Fruit fly (Drosophila melanogaster) whole organism, embryonic: Measurements from ENCODE around the gene CG43750.

Source experiments
- Ada2b ChIP-seq: fragments of 200-800 bp; sonication (Bioruptor generic); IDR thresholded peaks from 2 replicates; pipeline ENCODE4 v1.3.6; 2022; ENCODE audit warnings: missing biosample characterization, missing genetic modification characterization
- B-H1 ChIP-seq: fragments of 200-800 bp; sonication (Bioruptor generic); IDR thresholded peaks from 3 replicates; pipeline ENCODE4 v1.3.6; 2022; ENCODE audit warnings: missing biosample characterization, missing genetic modification characterization
- CG10366 ChIP-seq: fragments of 200-800 bp; sonication (Bioruptor generic); IDR thresholded peaks from 2 replicates; pipeline ENCODE4 v1.3.6; 2022; ENCODE audit warnings: missing biosample characterization, missing genetic modification characterization
- CG10565 ChIP-seq: fragments of 200-800 bp; sonication (Bioruptor generic); optimal IDR thresholded peaks from 3 replicates; lab custom pipeline; 2016; ENCODE audit warnings: missing biosample characterization, mild to moderate bottlenecking, missing genetic modification characterization
- CG11695 ChIP-seq: fragments of 200-800 bp; sonication (Bioruptor generic); IDR thresholded peaks from 3 replicates; pipeline ENCODE4 v1.3.6; 2022; ENCODE audit warnings: missing biosample characterization, missing genetic modification characterization
- CG12659 ChIP-seq: fragments of 200-800 bp; sonication (Bioruptor generic); optimal IDR thresholded peaks from 3 replicates; lab custom pipeline; 2017; ENCODE audit warnings: mild to moderate bottlenecking, missing biosample characterization, missing genetic modification reagents, missing genetic modification characterization
- CG14441 ChIP-seq: fragments of 200-800 bp; sonication (Bioruptor generic); IDR thresholded peaks from 2 replicates; pipeline ENCODE4 v1.3.6; 2022; ENCODE audit warnings: missing biosample characterization, missing genetic modification characterization
- CG14667 ChIP-seq: fragments of 200-800 bp; sonication (Bioruptor generic); IDR thresholded peaks from 2 replicates; pipeline ENCODE4 v1.3.6; 2022; ENCODE audit warnings: missing biosample characterization, missing genetic modification characterization
- CG15269 ChIP-seq: fragments of 200-800 bp; sonication (Bioruptor generic); optimal IDR thresholded peaks from 2 replicates; lab custom pipeline; 2018; ENCODE audit warnings: missing biosample characterization, mild to moderate bottlenecking, missing genetic modification characterization, moderate library complexity
- CG1832 ChIP-seq: fragments of 200-800 bp; sonication (Bioruptor generic); optimal IDR thresholded peaks from 2 replicates; lab custom pipeline; 2017; ENCODE audit warnings: missing biosample characterization, mild to moderate bottlenecking, missing genetic modification characterization, inconsistent platforms
- CG18599 ChIP-seq: fragments of 200-800 bp; sonication (Bioruptor generic); optimal IDR thresholded peaks from 3 replicates; lab custom pipeline; 2017; ENCODE audit warnings: missing biosample characterization, missing genetic modification characterization, mild to moderate bottlenecking, moderate library complexity, missing genetic modification reagents
- CG2678 ChIP-seq: fragments of 200-800 bp; sonication (Bioruptor generic); optimal IDR thresholded peaks from 3 replicates; lab custom pipeline; 2019; ENCODE audit warnings: missing biosample characterization, mild to moderate bottlenecking, missing genetic modification characterization, moderate library complexity
- CG31365 ChIP-seq: fragments of 200-800 bp; sonication (Bioruptor generic); optimal IDR thresholded peaks from 2 replicates; lab custom pipeline; 2018; ENCODE audit warnings: missing biosample characterization, mild to moderate bottlenecking, missing genetic modification characterization
- CG34422 ChIP-seq: fragments of 200-800 bp; sonication (Bioruptor generic); IDR thresholded peaks from 3 replicates; pipeline ENCODE4 v1.3.6; 2022; ENCODE audit warnings: missing biosample characterization, missing genetic modification characterization
- CG4820 ChIP-seq: fragments of 200-800 bp; sonication (Bioruptor generic); optimal IDR thresholded peaks from 3 replicates; lab custom pipeline; 2016; ENCODE audit warnings: missing biosample characterization, missing genetic modification characterization
- CG6689 ChIP-seq: fragments of 200-800 bp; sonication (Bioruptor generic); IDR thresholded peaks from 2 replicates; pipeline ENCODE4 v1.3.6; 2022; ENCODE audit warnings: missing biosample characterization, missing genetic modification characterization
- CG7839 ChIP-seq: fragments of 200-800 bp; sonication (Bioruptor generic); optimal IDR thresholded peaks from 3 replicates; lab custom pipeline; 2018; ENCODE audit warnings: missing biosample characterization, mild to moderate bottlenecking, missing genetic modification characterization, moderate library complexity
- CG8388 ChIP-seq: fragments of 200-800 bp; sonication (Bioruptor generic); optimal IDR thresholded peaks from 2 replicates; lab custom pipeline; 2019; ENCODE audit warnings: missing biosample characterization, mild to moderate bottlenecking, missing genetic modification characterization, moderate library complexity
- D19B ChIP-seq: fragments of 200-800 bp; sonication (Bioruptor generic); optimal IDR thresholded peaks from 2 replicates; lab custom pipeline; 2017; ENCODE audit warnings: missing biosample characterization, mild to moderate bottlenecking, missing genetic modification characterization
- Deaf1 ChIP-seq: fragments of 200-800 bp; optimal IDR thresholded peaks from 3 replicates; lab custom pipeline; 2019; ENCODE audit warnings: missing biosample characterization, mild to moderate bottlenecking, missing genetic modification characterization, moderate library complexity
- E2f2 ChIP-seq: fragments of 200-800 bp; sonication (Bioruptor generic); IDR thresholded peaks from 2 replicates; pipeline ENCODE4 v1.3.6; 2022; ENCODE audit warnings: missing biosample characterization, missing genetic modification characterization
- HLH3B ChIP-seq: fragments of 200-800 bp; sonication (Bioruptor generic); IDR thresholded peaks from 2 replicates; pipeline ENCODE4 v1.3.6; 2022; ENCODE audit warnings: missing biosample characterization, missing genetic modification characterization
- Hr39 ChIP-seq: fragments of >200 bp; optimal IDR thresholded peaks from 2 replicates; lab custom pipeline; 2017
- Hr51 ChIP-seq, 2 experiments: fragments of 200-800 bp; sonication (Bioruptor generic); optimal IDR thresholded peaks; 2 replicates in 1 of 2; 3 replicates in 1 of 2; lab custom pipeline; 2016 to 2018; ENCODE audit warnings: missing biosample characterization in 2 of 2, missing genetic modification characterization in 2 of 2, mild to moderate bottlenecking in 1 of 2, moderate library complexity in 1 of 2
- MBD-R2 ChIP-seq: fragments of 200-800 bp; sonication (Bioruptor generic); IDR thresholded peaks from 2 replicates; pipeline ENCODE4 v1.3.6; 2022; ENCODE audit warnings: missing biosample characterization, missing genetic modification characterization
- Nf-YB ChIP-seq: fragments of 200-800 bp; sonication (Bioruptor generic); optimal IDR thresholded peaks from 3 replicates; lab custom pipeline; 2019; ENCODE audit warnings: missing biosample characterization, mild to moderate bottlenecking, missing genetic modification characterization, moderate library complexity
- Nf-YC ChIP-seq: fragments of 200-800 bp; optimal IDR thresholded peaks from 3 replicates; lab custom pipeline; 2019; ENCODE audit warnings: missing biosample characterization, mild to moderate bottlenecking, missing genetic modification characterization, moderate library complexity
- Oli ChIP-seq: fragments of 200-800 bp; sonication (Bioruptor generic); optimal IDR thresholded peaks from 2 replicates; lab custom pipeline; 2018; ENCODE audit warnings: missing biosample characterization, mild to moderate bottlenecking, missing genetic modification characterization, moderate library complexity
- Ptx1 ChIP-seq: fragments of 200-800 bp; sonication (Bioruptor generic); IDR thresholded peaks from 2 replicates; pipeline ENCODE4 v1.3.6; 2022; ENCODE audit warnings: missing biosample characterization, missing genetic modification characterization
- Sox102F ChIP-seq: fragments of 200-800 bp; sonication (Bioruptor generic); optimal IDR thresholded peaks from 2 replicates; lab custom pipeline; 2018; ENCODE audit warnings: missing biosample characterization, mild to moderate bottlenecking, missing genetic modification characterization, moderate library complexity
- Xrp1 ChIP-seq: fragments of 200-800 bp; sonication (Bioruptor generic); IDR thresholded peaks from 2 replicates; pipeline ENCODE4 v1.3.6; 2022; ENCODE audit warnings: missing biosample characterization, missing genetic modification characterization
- crp ChIP-seq, 2 experiments: fragments of 200-800 bp; sonication (Bioruptor generic); optimal IDR thresholded peaks; 2 replicates in 1 of 2; 3 replicates in 1 of 2; lab custom pipeline; 2017; ENCODE audit warnings: missing biosample characterization in 2 of 2, missing genetic modification characterization in 2 of 2, mild to moderate bottlenecking in 1 of 2, moderate library complexity in 1 of 2
- ewg ChIP-seq: fragments of 200-800 bp; sonication (Bioruptor generic); optimal IDR thresholded peaks from 3 replicates; lab custom pipeline; 2017; ENCODE audit warnings: mild to moderate bottlenecking, missing biosample characterization, missing genetic modification reagents, missing genetic modification characterization
- grau ChIP-seq: fragments of 200-800 bp; optimal IDR thresholded peaks from 3 replicates; lab custom pipeline; 2019; ENCODE audit warnings: missing biosample characterization, mild to moderate bottlenecking, missing genetic modification characterization, moderate library complexity
- hb ChIP-seq: fragments of 200-800 bp; sonication (Bioruptor generic); IDR thresholded peaks from 3 replicates; pipeline ENCODE4 v1.3.6; 2022; ENCODE audit warnings: missing biosample characterization, missing genetic modification characterization; ENCODE audit not compliant: partially characterized antibody
- lab ChIP-seq: fragments of 200-800 bp; sonication (Bioruptor generic); optimal IDR thresholded peaks from 3 replicates; lab custom pipeline; 2017; ENCODE audit warnings: missing biosample characterization, missing genetic modification characterization, mild to moderate bottlenecking, moderate library complexity, missing genetic modification reagents
- lov ChIP-seq, 2 experiments: fragments of 200-800 bp in 1 of 2; fragments of >200 bp in 1 of 2; sonication (Bioruptor generic) in 1 of 2; IDR thresholded peaks in 1 of 2; optimal IDR thresholded peaks in 1 of 2; 2 replicates in 1 of 2; 3 replicates in 1 of 2; pipeline versions ENCODE4 v1.3.6 to Lab custom; 2017 to 2022; ENCODE audit warnings: missing biosample characterization in 1 of 2, missing genetic modification characterization in 1 of 2
- nau ChIP-seq: fragments of 200-800 bp; sonication (Bioruptor generic); optimal IDR thresholded peaks from 3 replicates; lab custom pipeline; 2017; ENCODE audit warnings: missing biosample characterization, mild to moderate bottlenecking, missing genetic modification characterization, missing genetic modification reagents
- p53 ChIP-seq: fragments of 200-800 bp; sonication (Bioruptor generic); optimal IDR thresholded peaks from 2 replicates; lab custom pipeline; 2016; ENCODE audit warnings: missing biosample characterization, missing genetic modification characterization
- phol ChIP-seq: fragments of 200-800 bp; sonication (Bioruptor generic); optimal IDR thresholded peaks from 3 replicates; lab custom pipeline; 2018; ENCODE audit warnings: missing biosample characterization, mild to moderate bottlenecking, missing genetic modification characterization, moderate library complexity
- pzg ChIP-seq: fragments of 200-800 bp; sonication (Bioruptor generic); optimal IDR thresholded peaks from 3 replicates; lab custom pipeline; 2018; ENCODE audit warnings: missing biosample characterization, mild to moderate bottlenecking, missing genetic modification characterization, moderate library complexity
- ranshi ChIP-seq: fragments of 200-800 bp; sonication (Bioruptor generic); IDR thresholded peaks from 2 replicates; pipeline ENCODE4 v1.3.6; 2022; ENCODE audit warnings: missing biosample characterization, missing genetic modification characterization
- row ChIP-seq: fragments of 200-800 bp; sonication (Bioruptor generic); IDR thresholded peaks from 3 replicates; pipeline ENCODE4 v1.3.6; 2022; ENCODE audit warnings: missing biosample characterization, missing genetic modification characterization
- sens ChIP-seq: fragments of 200-800 bp; sonication (Bioruptor generic); peaks from one replicate; lab custom pipeline; 2016; ENCODE audit warnings: missing biosample characterization, missing genetic modification characterization
- slbo ChIP-seq: fragments of 200-800 bp; sonication (Bioruptor generic); IDR thresholded peaks from 2 replicates; pipeline ENCODE4 v1.3.6; 2022; ENCODE audit warnings: missing biosample characterization, missing genetic modification characterization
- sob ChIP-seq: fragments of 200-800 bp; sonication (Bioruptor generic); IDR thresholded peaks from 2 replicates; pipeline ENCODE4 v1.3.6; 2022; ENCODE audit warnings: missing biosample characterization, missing genetic modification characterization
- ttk ChIP-seq: fragments of 200-800 bp; sonication (Bioruptor generic); IDR thresholded peaks from 2 replicates; pipeline ENCODE4 v2.1.2; 2022; ENCODE audit warnings: missing biosample characterization, missing genetic modification characterization
- usp ChIP-seq: fragments of >200 bp; optimal IDR thresholded peaks from 2 replicates; lab custom pipeline; 2017; ENCODE audit warnings: missing biosample characterization, missing genetic modification characterization

Gene CG43750

DNA sequence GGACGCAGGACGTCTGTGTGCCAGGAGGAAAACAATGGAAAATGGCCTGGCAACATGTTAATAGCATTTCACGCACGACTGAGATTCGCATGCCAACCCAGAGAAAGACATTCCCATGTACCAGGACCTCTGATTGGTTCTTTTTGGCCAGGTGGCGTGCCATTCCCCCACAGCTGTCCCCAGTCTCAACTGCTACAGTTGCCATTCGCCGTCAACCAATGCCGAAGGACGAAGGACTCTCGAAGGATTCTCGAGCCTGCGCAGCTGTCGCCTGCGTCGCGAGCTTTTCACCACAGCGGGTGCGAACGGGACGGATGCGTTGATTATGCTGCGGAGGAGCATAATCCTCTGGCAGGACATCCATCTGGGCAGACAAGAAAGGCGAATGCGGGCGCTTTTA is 9.4 kb upstream of the CG43750 start, which contains the start of gene VGlut:
Gene VGlut, plus strand, starts transcription at position 399 of the 400 bp plus-strand sequence.
- TF ChIP-seq CG1832 (GFP tag; lab: Kevin White, UChicago) = peak; percentile 1
- 0 out of 3 replicates have a peak, but pooled peaks have one; percentile 39 for TF ChIP-seq hb
- no peak for TF ChIP-seq CG31365 (tag; lab: Kevin White, UChicago)
- no peak for TF ChIP-seq Hr39
- no peak for TF ChIP-seq nau (GFP tag; lab: Kevin White, UChicago)
- peak; percentile 96 for TF ChIP-seq Nf-YC (tag; lab: Kevin White, UChicago)
- TF ChIP-seq CG18599 (GFP tag; lab: Kevin White, UChicago) = no peak
- no peak for TF ChIP-seq usp
- peak; percentile 91 for TF ChIP-seq Nf-YB (GFP tag; lab: Kevin White, UChicago)
- peak; percentile 84 for TF ChIP-seq ewg (GFP tag; lab: Kevin White, UChicago)
- TF ChIP-seq Deaf1 = peak; percentile 64

DNA sequence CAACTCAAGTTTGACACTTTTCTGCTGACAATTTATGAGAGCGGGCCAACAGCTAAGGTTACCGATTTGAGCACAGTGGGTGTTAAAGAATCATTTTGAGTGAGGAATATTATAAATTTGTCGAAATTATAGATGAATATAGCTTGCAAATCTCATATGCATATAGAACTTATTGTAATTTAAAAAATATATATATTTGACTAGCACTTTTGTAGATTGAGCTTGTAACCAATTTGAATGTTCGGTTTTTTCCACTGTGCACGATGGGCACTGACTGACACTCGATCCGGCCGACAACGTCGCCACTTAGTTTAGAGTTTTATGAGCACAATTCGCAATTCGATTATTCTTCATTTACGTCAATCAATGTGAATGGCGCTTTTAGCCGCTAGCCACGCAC is 8.0 kb upstream of the CG43750 start:
- TF ChIP-seq row (GFP tag; lab: Robert Waterston, UW) (peak; percentile 37; the same call in 1 of the 3 replicates), Xrp1 (GFP tag; lab: Robert Waterston, UW) (peak; percentile 29; the same call in 1 of the 2 replicates), CG7839 (tag; lab: Kevin White, UChicago) (peak; percentile 12), ranshi (GFP tag; lab: Robert Waterston, UW) (0 out of 2 replicates have a peak, but pooled peaks have one; percentile 22), sob (GFP tag; lab: Robert Waterston, UW) (0 out of 2 replicates have a peak, but pooled peaks have one; percentile 22), phol (tag; lab: Kevin White, UChicago) (peak; percentile 16), CG10366 (GFP tag; lab: Robert Waterston, UW) (peak; percentile 11; the same call in 1 of the 2 replicates), Ada2b (GFP tag; lab: Robert Waterston, UW) (0 out of 2 replicates have a peak, but pooled peaks have one; percentile 5), CG10565 (GFP tag; lab: Kevin White, UChicago) (no peak), CG2678 (peak; percentile 36), ttk (peak; percentile 6; the same call in 1 of the 2 replicates), Sox102F (GFP tag; lab: Kevin White, UChicago) (peak; percentile 48), CG8388 (peak; percentile 23), CG14441 (GFP tag; lab: Robert Waterston, UW) (0 out of 2 replicates have a peak, but pooled peaks have one; percentile 10), CG34422 (GFP tag; lab: Robert Waterston, UW) (peak; percentile 42; the same call in 1 of the 3 replicates), sens (GFP tag; lab: Kevin White, UChicago) (peak; percentile 16), crp (GFP tag; optimal IDR thresholded peaks at IDR 0.05; lab: Kevin White, UChicago) (no peak), CG12659 (GFP tag; lab: Kevin White, UChicago) (no peak), CG11695 (peak; percentile 21; the same call in 1 of the 3 replicates), slbo (0 out of 2 replicates have a peak, but pooled peaks have one; percentile 19), p53 (no peak), CG15269 (tag; lab: Kevin White, UChicago) (peak; percentile 16), CG14667 (GFP tag; lab: Robert Waterston, UW) (no peak), D19B (no peak), B-H1 (no peak), Hr51 (GFP tag; optimal IDR thresholded peaks at IDR 0.05; lab: Kevin White, UChicago) (peak in 1 of 2 experiments; percentile 27), lov (optimal IDR thresholded peaks at IDR 0.05; lab: Kevin White, UChicago) (no peak), lov (GFP tag; IDR thresholded peaks at IDR 0.05; lab: Robert Waterston, UW) (no peak), lab (GFP tag; lab: Kevin White, UChicago) (peak; percentile 4), HLH3B (GFP tag; lab: Robert Waterston, UW) (0 out of 2 replicates have a peak, but pooled peaks have one; percentile 10), pzg (GFP tag; lab: Kevin White, UChicago) (no peak), grau (peak; percentile 19), Oli (tag; lab: Kevin White, UChicago) (peak; percentile 24), Ptx1 (GFP tag; lab: Robert Waterston, UW) (0 out of 2 replicates have a peak, but pooled peaks have one; percentile 16), CG6689 (GFP tag; lab: Robert Waterston, UW) (0 out of 2 replicates have a peak, but pooled peaks have one; percentile 9), E2f2 (GFP tag; lab: Robert Waterston, UW) (peak; percentile 13; the same call in 1 of the 2 replicates), MBD-R2 (GFP tag; lab: Robert Waterston, UW) (no peak), CG4820 (GFP tag; lab: Kevin White, UChicago) (no peak)
